Fruit fly (Drosophila melanogaster) whole organism, embryonic: ENCODE measurements around the gene Sem1.
A peak's percentile ranks its signal among the peaks of the same experiment; 100 is the strongest.

Experiments used
- Adf1 ChIP-seq: fragments of 200-800 bp; sonication (Bioruptor generic); IDR thresholded peaks from 2 replicates; pipeline ENCODE4 v1.3.6; 2022; ENCODE audit warnings: missing biosample characterization, missing genetic modification characterization
- Antp ChIP-seq: fragments of 200-800 bp; sonication (Bioruptor generic); optimal IDR thresholded peaks from 3 replicates; lab custom pipeline; 2016; ENCODE audit warnings: missing biosample characterization, missing genetic modification characterization
- Asciz ChIP-seq: fragments of 200-800 bp; sonication (Bioruptor generic); optimal IDR thresholded peaks from 2 replicates; lab custom pipeline; 2017; ENCODE audit warnings: missing biosample characterization, mild to moderate bottlenecking, missing genetic modification characterization, missing genetic modification reagents
- B-H1 ChIP-seq: fragments of 200-800 bp; sonication (Bioruptor generic); IDR thresholded peaks from 3 replicates; pipeline ENCODE4 v1.3.6; 2022; ENCODE audit warnings: missing biosample characterization, missing genetic modification characterization
- Bgb ChIP-seq: fragments of 200-800 bp; sonication (Bioruptor generic); IDR thresholded peaks from 2 replicates; pipeline ENCODE4 v1.3.6; 2022; ENCODE audit warnings: missing biosample characterization, missing genetic modification characterization; ENCODE audit not compliant: partially characterized antibody
- Bteb2 ChIP-seq: fragments of 200-800 bp; sonication (Bioruptor generic); optimal IDR thresholded peaks from 2 replicates; lab custom pipeline; 2016; ENCODE audit warnings: missing biosample characterization, missing genetic modification characterization
- CG10147 ChIP-seq: fragments of 200-800 bp; sonication (Bioruptor generic); optimal IDR thresholded peaks from 2 replicates; lab custom pipeline; 2019; ENCODE audit warnings: missing biosample characterization, mild to moderate bottlenecking, missing genetic modification characterization, moderate library complexity
- CG10431 ChIP-seq: fragments of 200-800 bp; sonication (Bioruptor generic); optimal IDR thresholded peaks from 3 replicates; lab custom pipeline; 2018; ENCODE audit warnings: missing biosample characterization, mild to moderate bottlenecking, missing genetic modification characterization
- CG14441 ChIP-seq: fragments of 200-800 bp; sonication (Bioruptor generic); IDR thresholded peaks from 2 replicates; pipeline ENCODE4 v1.3.6; 2022; ENCODE audit warnings: missing biosample characterization, missing genetic modification characterization
- CG14710 ChIP-seq: fragments of 200-800 bp; sonication (Bioruptor generic); optimal IDR thresholded peaks from 3 replicates; lab custom pipeline; 2019; ENCODE audit warnings: missing biosample characterization, mild to moderate bottlenecking, missing genetic modification characterization, moderate library complexity
- CG15269 ChIP-seq: fragments of 200-800 bp; sonication (Bioruptor generic); optimal IDR thresholded peaks from 2 replicates; lab custom pipeline; 2018; ENCODE audit warnings: missing biosample characterization, mild to moderate bottlenecking, missing genetic modification characterization, moderate library complexity
- CG15696 ChIP-seq: fragments of 200-800 bp; sonication (Bioruptor generic); optimal IDR thresholded peaks from 2 replicates; lab custom pipeline; 2019; ENCODE audit warnings: missing biosample characterization, mild to moderate bottlenecking, missing genetic modification characterization, moderate library complexity
- CG16779 ChIP-seq: fragments of 200-800 bp; sonication (Bioruptor generic); IDR thresholded peaks from 2 replicates; pipeline ENCODE4 v1.3.6; 2022; ENCODE audit warnings: missing biosample characterization, missing genetic modification characterization
- CG16863 ChIP-seq: fragments of 200-800 bp; sonication (Bioruptor generic); optimal IDR thresholded peaks from 3 replicates; lab custom pipeline; 2016; ENCODE audit warnings: missing biosample characterization, missing genetic modification characterization
- CG17802 ChIP-seq: fragments of 200-800 bp; sonication (Bioruptor generic); optimal IDR thresholded peaks from 2 replicates; lab custom pipeline; 2018; ENCODE audit warnings: missing biosample characterization, mild to moderate bottlenecking, missing genetic modification characterization, moderate library complexity
- CG18599 ChIP-seq: fragments of 200-800 bp; sonication (Bioruptor generic); optimal IDR thresholded peaks from 3 replicates; lab custom pipeline; 2017; ENCODE audit warnings: missing biosample characterization, missing genetic modification characterization, mild to moderate bottlenecking, moderate library complexity, missing genetic modification reagents
- CG2129 ChIP-seq: fragments of 200-800 bp; sonication (Bioruptor generic); IDR thresholded peaks from 2 replicates; pipeline ENCODE4 v1.3.6; 2022; ENCODE audit warnings: missing biosample characterization, missing genetic modification characterization; ENCODE audit not compliant: partially characterized antibody
- CG3995 ChIP-seq: fragments of 200-800 bp; sonication (Bioruptor generic); optimal IDR thresholded peaks from 3 replicates; lab custom pipeline; 2016; ENCODE audit warnings: missing biosample characterization, missing genetic modification characterization
- CG4820 ChIP-seq: fragments of 200-800 bp; sonication (Bioruptor generic); optimal IDR thresholded peaks from 3 replicates; lab custom pipeline; 2016; ENCODE audit warnings: missing biosample characterization, missing genetic modification characterization
- CG7745 ChIP-seq: fragments of 200-800 bp; sonication (Bioruptor generic); optimal IDR thresholded peaks from 2 replicates; lab custom pipeline; 2018; ENCODE audit warnings: missing biosample characterization, mild to moderate bottlenecking, missing genetic modification characterization, moderate library complexity
- CG9609 ChIP-seq: fragments of 200-800 bp; sonication (Bioruptor generic); optimal IDR thresholded peaks from 3 replicates; lab custom pipeline; 2016; ENCODE audit warnings: missing biosample characterization, missing genetic modification characterization
- Chrac-16 ChIP-seq: fragments of 200-800 bp; sonication (Bioruptor generic); optimal IDR thresholded peaks from 3 replicates; lab custom pipeline; 2016; ENCODE audit warnings: missing biosample characterization, missing genetic modification characterization
- Deaf1 ChIP-seq: fragments of 200-800 bp; optimal IDR thresholded peaks from 3 replicates; lab custom pipeline; 2019; ENCODE audit warnings: missing biosample characterization, mild to moderate bottlenecking, missing genetic modification characterization, moderate library complexity
- ERR ChIP-seq: fragments of 200-800 bp; sonication (Bioruptor generic); optimal IDR thresholded peaks from 2 replicates; lab custom pipeline; 2016; ENCODE audit warnings: missing biosample characterization, missing genetic modification characterization
- Mes4 ChIP-seq: fragments of 200-800 bp; sonication (Bioruptor generic); optimal IDR thresholded peaks from 2 replicates; lab custom pipeline; 2016; ENCODE audit warnings: missing biosample characterization, missing genetic modification characterization
- Myb ChIP-seq: fragments of 200-800 bp; sonication (Bioruptor generic); optimal IDR thresholded peaks from 2 replicates; lab custom pipeline; 2016; ENCODE audit warnings: missing biosample characterization, missing genetic modification characterization
- NC2β ChIP-seq: fragments of 200-800 bp; sonication (Bioruptor generic); optimal IDR thresholded peaks from 2 replicates; lab custom pipeline; 2016; ENCODE audit warnings: missing biosample characterization, missing genetic modification characterization
- Oli ChIP-seq: fragments of 200-800 bp; sonication (Bioruptor generic); optimal IDR thresholded peaks from 2 replicates; lab custom pipeline; 2018; ENCODE audit warnings: missing biosample characterization, mild to moderate bottlenecking, missing genetic modification characterization, moderate library complexity
- Ptx1 ChIP-seq: fragments of 200-800 bp; sonication (Bioruptor generic); IDR thresholded peaks from 2 replicates; pipeline ENCODE4 v1.3.6; 2022; ENCODE audit warnings: missing biosample characterization, missing genetic modification characterization
- Vsx1 ChIP-seq: fragments of 200-800 bp; sonication (Bioruptor generic); optimal IDR thresholded peaks from 2 replicates; lab custom pipeline; 2017; ENCODE audit warnings: missing biosample characterization, mild to moderate bottlenecking, missing genetic modification characterization, missing genetic modification reagents
- abd-A ChIP-seq: fragments of 200-800 bp; sonication (Bioruptor generic); optimal IDR thresholded peaks from 3 replicates; lab custom pipeline; 2019; ENCODE audit warnings: missing biosample characterization, mild to moderate bottlenecking, missing genetic modification characterization, moderate library complexity
- ac ChIP-seq: fragments of 200-800 bp; sonication (Bioruptor generic); optimal IDR thresholded peaks from 3 replicates; lab custom pipeline; 2017; ENCODE audit warnings: missing biosample characterization, mild to moderate bottlenecking, missing genetic modification characterization
- cg ChIP-seq: fragments of 200-800 bp; sonication (Bioruptor generic); optimal IDR thresholded peaks from 3 replicates; lab custom pipeline; 2019; ENCODE audit warnings: missing biosample characterization, mild to moderate bottlenecking, missing genetic modification characterization, moderate library complexity
- crp ChIP-seq, 2 experiments: fragments of 200-800 bp; sonication (Bioruptor generic); optimal IDR thresholded peaks; 2 replicates in 1 of 2; 3 replicates in 1 of 2; lab custom pipeline; 2017; ENCODE audit warnings: missing biosample characterization in 2 of 2, missing genetic modification characterization in 2 of 2, mild to moderate bottlenecking in 1 of 2, moderate library complexity in 1 of 2
- esg ChIP-seq: fragments of 200-800 bp; sonication (Bioruptor generic); conservative IDR thresholded peaks from 2 replicates; pipeline ENCODE4 v1.3.6; 2022; ENCODE audit warnings: missing biosample characterization, missing genetic modification characterization
- grau ChIP-seq: fragments of 200-800 bp; optimal IDR thresholded peaks from 3 replicates; lab custom pipeline; 2019; ENCODE audit warnings: missing biosample characterization, mild to moderate bottlenecking, missing genetic modification characterization, moderate library complexity
- ind ChIP-seq: fragments of 200-800 bp; sonication (Bioruptor generic); optimal IDR thresholded peaks from 3 replicates; lab custom pipeline; 2016; ENCODE audit warnings: missing biosample characterization, missing genetic modification characterization
- knrl ChIP-seq: fragments of 200-800 bp; sonication (Bioruptor generic); IDR thresholded peaks from 3 replicates; pipeline ENCODE4 v1.3.6; 2022; ENCODE audit warnings: missing biosample characterization, missing genetic modification characterization; ENCODE audit not compliant: partially characterized antibody
- lbe ChIP-seq: fragments of 200-800 bp; sonication (Bioruptor generic); optimal IDR thresholded peaks from 2 replicates; lab custom pipeline; 2016; ENCODE audit warnings: missing biosample characterization, mild to moderate bottlenecking, missing genetic modification characterization
- mld ChIP-seq: fragments of 200-800 bp; sonication (Bioruptor generic); IDR thresholded peaks from 3 replicates; pipeline ENCODE4 v1.3.6; 2022; ENCODE audit warnings: missing biosample characterization, missing genetic modification characterization; ENCODE audit not compliant: partially characterized antibody
- onecut ChIP-seq: fragments of 200-800 bp; sonication (Bioruptor generic); IDR thresholded peaks from 2 replicates; pipeline ENCODE4 v1.3.6; 2022; ENCODE audit warnings: missing biosample characterization, missing genetic modification characterization
- pb ChIP-seq: fragments of 200-800 bp; sonication (Bioruptor generic); optimal IDR thresholded peaks from 3 replicates; lab custom pipeline; 2016; ENCODE audit warnings: missing biosample characterization, missing genetic modification characterization
- row ChIP-seq: fragments of 200-800 bp; sonication (Bioruptor generic); IDR thresholded peaks from 3 replicates; pipeline ENCODE4 v1.3.6; 2022; ENCODE audit warnings: missing biosample characterization, missing genetic modification characterization
- scrt ChIP-seq: fragments of 200-800 bp; sonication (Bioruptor generic); optimal IDR thresholded peaks from 2 replicates; lab custom pipeline; 2018; ENCODE audit warnings: missing biosample characterization, mild to moderate bottlenecking, missing genetic modification characterization, moderate library complexity
- sd ChIP-seq: fragments of 200-800 bp; sonication (Bioruptor generic); optimal IDR thresholded peaks from 3 replicates; lab custom pipeline; 2018; ENCODE audit warnings: missing biosample characterization, mild to moderate bottlenecking, missing genetic modification characterization, moderate library complexity
- tna ChIP-seq: fragments of 200-800 bp; sonication (Bioruptor generic); IDR thresholded peaks from 2 replicates; pipeline ENCODE4 v1.3.6; 2022; ENCODE audit warnings: missing biosample characterization, missing genetic modification characterization; ENCODE audit not compliant: partially characterized antibody
- tup ChIP-seq: fragments of 200-800 bp; sonication (Bioruptor generic); optimal IDR thresholded peaks from 2 replicates; lab custom pipeline; 2016; ENCODE audit warnings: missing biosample characterization, mild to moderate bottlenecking, missing genetic modification characterization, moderate library complexity
- vnd ChIP-seq: fragments of 200-800 bp; sonication (Bioruptor generic); IDR thresholded peaks from 3 replicates; pipeline ENCODE4 v1.3.6; 2022; ENCODE audit warnings: missing biosample characterization, missing genetic modification characterization; ENCODE audit not compliant: partially characterized antibody

Gene Sem1

DNA sequence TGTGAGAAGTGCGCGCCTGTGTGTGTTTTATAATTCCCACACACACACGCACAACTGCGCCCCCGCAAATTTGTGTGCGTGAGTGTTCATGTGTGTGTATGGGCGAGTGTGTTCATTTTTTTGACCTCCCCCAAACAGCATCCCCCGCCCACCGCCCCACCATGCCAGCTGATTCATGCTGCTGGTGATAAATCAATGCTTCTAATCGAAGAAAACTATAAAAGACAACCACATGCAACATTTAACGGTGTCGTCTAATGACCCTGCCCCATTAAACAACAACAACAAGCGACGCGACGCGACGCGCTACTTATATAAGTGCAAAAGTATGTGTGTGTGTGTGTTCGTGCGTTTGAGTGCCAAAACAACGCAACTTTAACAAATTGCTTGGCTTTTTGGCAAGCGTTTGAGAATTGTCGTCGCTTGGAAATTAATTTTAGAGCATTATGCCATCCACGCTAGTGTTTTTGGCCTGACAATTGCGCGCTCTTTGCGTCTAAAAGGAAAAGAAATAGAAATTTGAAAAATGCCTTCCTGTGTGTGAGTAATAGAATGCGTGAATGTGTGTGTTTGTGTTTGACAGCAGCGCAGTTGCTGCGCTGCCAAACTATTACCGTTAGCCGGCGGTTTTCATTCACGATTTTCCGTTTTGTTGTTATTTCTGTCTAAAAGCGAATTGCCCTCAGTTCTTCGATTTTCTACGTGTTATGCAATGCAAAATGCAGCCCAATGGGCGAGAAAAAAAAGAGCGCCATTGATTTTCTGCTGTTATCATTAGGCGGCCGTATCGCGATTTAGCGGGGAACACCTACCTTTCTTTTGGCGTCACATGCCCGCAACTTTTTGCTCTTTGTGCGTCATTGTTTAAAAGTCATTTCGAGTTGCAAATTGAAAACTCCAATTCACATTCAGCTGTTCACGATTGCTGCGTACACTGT, 25.1 kb upstream of the Sem1 start (continued):
- no peak for TF ChIP-seq Vsx1 (GFP tag; lab: Kevin White, UChicago)
- TF ChIP-seq CG14710 (tag; lab: Kevin White, UChicago): no peak
- no peak for TF ChIP-seq Bteb2
- peak; percentile 36 for TF ChIP-seq onecut
- TF ChIP-seq CG7745 (tag; lab: Kevin White, UChicago): no peak
- TF ChIP-seq CG15269: no peak
- no peak for TF ChIP-seq Antp (GFP tag; lab: Kevin White, UChicago)
- no peak for TF ChIP-seq mld
- no peak for TF ChIP-seq row (GFP tag; lab: Robert Waterston, UW)
- TF ChIP-seq Deaf1 (tag; lab: Kevin White, UChicago): no peak
- TF ChIP-seq Asciz (GFP tag; lab: Kevin White, UChicago): no peak
- TF ChIP-seq scrt: peak; percentile 17
- TF ChIP-seq CG9609 (GFP tag; lab: Kevin White, UChicago): no peak
- no peak for TF ChIP-seq CG16779 (GFP tag; lab: Robert Waterston, UW)
- no peak for TF ChIP-seq ind (GFP tag; lab: Kevin White, UChicago)
- TF ChIP-seq grau (tag; lab: Kevin White, UChicago): no peak
- no peak for TF ChIP-seq ERR
- no peak for TF ChIP-seq tna (GFP tag; lab: Robert Waterston, UW)
- no peak for TF ChIP-seq Myb
- no peak for TF ChIP-seq CG17802 (tag; lab: Kevin White, UChicago)
- no peak for TF ChIP-seq Bgb (GFP tag; lab: Robert Waterston, UW)
- TF ChIP-seq CG2129 (GFP tag; lab: Robert Waterston, UW): no peak
- no peak for TF ChIP-seq Mes4
- no peak for TF ChIP-seq sd
- no peak for TF ChIP-seq CG14441 (GFP tag; lab: Robert Waterston, UW)
- peak; percentile 71 for TF ChIP-seq abd-A
- no peak for TF ChIP-seq CG15696 (tag; lab: Kevin White, UChicago)
- no peak for TF ChIP-seq CG10147 (GFP tag; lab: Kevin White, UChicago)
- TF ChIP-seq knrl (GFP tag; lab: Robert Waterston, UW): no peak
- no peak for TF ChIP-seq CG10431
- no peak for TF ChIP-seq CG3995 (GFP tag; lab: Kevin White, UChicago)
- TF ChIP-seq CG16863 (GFP tag; lab: Kevin White, UChicago): no peak
- no peak for TF ChIP-seq tup (GFP tag; lab: Kevin White, UChicago)
- TF ChIP-seq ac (GFP tag; lab: Kevin White, UChicago): no peak
- no peak for TF ChIP-seq CG18599 (GFP tag; lab: Kevin White, UChicago)
- peak; percentile 94 for TF ChIP-seq cg (GFP tag; lab: Kevin White, UChicago)
- peak; percentile 79 for TF ChIP-seq Adf1 (GFP tag; lab: Robert Waterston, UW)
- no peak for TF ChIP-seq pb (GFP tag; lab: Kevin White, UChicago)
- no peak for TF ChIP-seq Chrac-16 (GFP tag; lab: Kevin White, UChicago)
- no peak for TF ChIP-seq vnd (GFP tag; lab: Robert Waterston, UW)
- no peak for TF ChIP-seq B-H1 (GFP tag; lab: Robert Waterston, UW)
- TF ChIP-seq Ptx1 (GFP tag; lab: Robert Waterston, UW): no peak
- no peak for TF ChIP-seq esg
- peak in 1 of 2 experiments; percentile 46 for TF ChIP-seq crp (GFP tag; optimal IDR thresholded peaks at IDR 0.05; lab: Kevin White, UChicago)
- no peak for TF ChIP-seq Oli
- TF ChIP-seq NC2β (GFP tag; lab: Kevin White, UChicago): no peak
- no peak for TF ChIP-seq lbe (GFP tag; lab: Kevin White, UChicago)
- TF ChIP-seq CG4820 (GFP tag; lab: Kevin White, UChicago): no peak
